Worm (Caenorhabditis elegans): ENCODE results near the gene K06A9.2.
A peak's percentile ranks its signal among the peaks of the same experiment; 100 is the strongest.

ce11 chrX:1536138-1536537, at the start of gene K06A9.2:
- peak; percentile 42 for TF ChIP-seq nhr-11 (tag; optimal IDR thresholded peaks at IDR 0.05)
- TF ChIP-seq nhr-76 (tag; optimal IDR thresholded peaks at IDR 0.05) = no peak
- no peak for TF ChIP-seq nhr-237 (tag; optimal IDR thresholded peaks at IDR 0.05)
- no peak for TF ChIP-seq egl-27 (tag; optimal IDR thresholded peaks at IDR 0.05)
- TF ChIP-seq aly-2 (tag; optimal IDR thresholded peaks at IDR 0.05) = no peak
- no peak for TF ChIP-seq unc-39 (tag; optimal IDR thresholded peaks at IDR 0.05)
- no peak for TF ChIP-seq lin-15B (tag; optimal IDR thresholded peaks at IDR 0.05)
- no peak for TF ChIP-seq elt-3 (tag; optimal IDR thresholded peaks at IDR 0.05)
- peak; percentile 29 for TF ChIP-seq nfya-1 (tag; optimal IDR thresholded peaks at IDR 0.05; ENCODE audit: insufficient read depth)
- TF ChIP-seq fkh-10 (GFP tag; optimal IDR thresholded peaks at IDR 0.05) = no peak
- TF ChIP-seq mdl-1 (tag; optimal IDR thresholded peaks at IDR 0.05) = no peak
- no peak for TF ChIP-seq pqm-1 (tag; optimal IDR thresholded peaks at IDR 0.05)
- no peak for TF ChIP-seq ama-1 (optimal IDR thresholded peaks at IDR 0.05)
- no peak for TF ChIP-seq ceh-82 (tag; optimal IDR thresholded peaks at IDR 0.05)
